Worm (Caenorhabditis elegans): ENCODE data around the gene str-116.

The str-116 gene

DNA sequence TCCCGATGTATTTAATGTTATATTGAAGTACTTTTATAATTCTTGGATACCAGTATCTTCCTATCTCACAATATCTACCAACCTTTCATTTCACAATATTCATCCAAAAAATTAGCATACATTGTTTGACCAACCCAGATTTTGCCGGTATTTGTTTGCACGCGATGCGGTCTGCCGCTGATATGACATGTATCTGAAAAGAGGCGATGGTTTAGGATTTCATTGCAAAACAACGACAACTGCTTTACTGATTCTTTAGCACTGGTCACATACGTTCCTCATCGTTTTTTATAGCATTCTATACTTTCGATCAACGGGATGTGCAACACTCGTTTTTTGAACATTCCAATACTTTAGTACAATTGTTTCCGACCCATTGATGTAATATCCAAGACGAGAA lies 18.9 kb upstream of the str-116 start, which contains the start of gene mam-4:
TSS of gene mam-4 (plus strand) at position 301 of the 400 bp plus-strand sequence.
- TF ChIP-seq lim-6 (tag; optimal IDR thresholded peaks at IDR 0.05): no peak
- no peak for TF ChIP-seq elt-4 (tag; optimal IDR thresholded peaks at IDR 0.05)
- no peak for TF ChIP-seq ets-4 (tag; optimal IDR thresholded peaks at IDR 0.05)
- TF ChIP-seq zip-5 (tag; optimal IDR thresholded peaks at IDR 0.05): no peak
- no peak for TF ChIP-seq pha-4 (tag; optimal IDR thresholded peaks at IDR 0.05)
- TF ChIP-seq ceh-22 (tag; optimal IDR thresholded peaks at IDR 0.05): no peak
- no peak for TF ChIP-seq ceh-14 (tag; optimal IDR thresholded peaks at IDR 0.05)
- TF ChIP-seq tbx-2 (tag; optimal IDR thresholded peaks at IDR 0.05): no peak
- no peak for TF ChIP-seq ahr-1 (tag; optimal IDR thresholded peaks at IDR 0.05)

- TF ChIP-seq unc-3 (GFP tag; conservative IDR thresholded peaks at IDR 0.05) (no peak), unc-3 (tag; optimal IDR thresholded peaks at IDR 0.05) (no peak), hlh-6 (tag; optimal IDR thresholded peaks at IDR 0.05) (no peak), ceh-24 (tag; optimal IDR thresholded peaks at IDR 0.05) (no peak), pha-4 (tag; optimal IDR thresholded peaks at IDR 0.05) (no peak), pax-1 (tag; optimal IDR thresholded peaks at IDR 0.05) (no peak), madf-2 (tag; optimal IDR thresholded peaks at IDR 0.05) (no peak), che-1 (tag; optimal IDR thresholded peaks at IDR 0.05) (no peak), ceh-48 (tag; optimal IDR thresholded peaks at IDR 0.05) (no peak), odd-2 (tag; optimal IDR thresholded peaks at IDR 0.05) (no peak)
These were observed 16.0 kb upstream of the str-116 start, which contains the start of gene T19B10.12 for ce11 chrV:11250735-11251134. Gene T19B10.12, plus strand, starts transcription at chrV:11251035.

DNA sequence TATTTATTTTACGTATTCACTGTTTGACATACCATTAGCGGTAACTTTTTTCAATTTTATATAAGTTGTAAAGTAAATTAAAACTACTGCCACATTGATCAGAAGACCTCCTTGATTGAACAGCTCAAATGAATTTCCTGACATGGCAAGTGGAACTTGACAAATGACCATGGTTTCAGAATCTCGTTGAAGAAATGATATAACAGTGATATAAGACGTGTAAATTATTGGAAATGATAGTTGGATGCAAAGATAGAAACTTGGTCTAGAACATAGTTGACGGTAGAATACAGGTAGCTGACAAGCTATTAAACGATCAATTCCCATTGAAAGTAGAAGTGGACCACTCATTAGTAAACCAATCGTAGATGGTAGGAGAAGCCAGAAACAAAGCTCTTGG lies 15.0 kb upstream of the str-116 start:
- no peak for TF ChIP-seq C08G9.2 (tag; optimal IDR thresholded peaks at IDR 0.05)
- no peak for TF ChIP-seq hlh-6 (tag; optimal IDR thresholded peaks at IDR 0.05)
- no peak for TF ChIP-seq sox-4 (tag; optimal IDR thresholded peaks at IDR 0.05)
- TF ChIP-seq pag-3 (tag; optimal IDR thresholded peaks at IDR 0.05; ENCODE audit: borderline replicate concordance): no peak
- no peak for TF ChIP-seq pha-4 (tag; optimal IDR thresholded peaks at IDR 0.05)
- no peak for TF ChIP-seq npax-4 (tag; optimal IDR thresholded peaks at IDR 0.05)
- no peak for TF ChIP-seq K02D7.2 (tag; optimal IDR thresholded peaks at IDR 0.05)
- no peak for TF ChIP-seq sdc-2 (tag; optimal IDR thresholded peaks at IDR 0.05)
- TF ChIP-seq lim-6 (tag; optimal IDR thresholded peaks at IDR 0.05): no peak
- no peak for TF ChIP-seq pax-1 (tag; optimal IDR thresholded peaks at IDR 0.05)
- TF ChIP-seq rnt-1 (tag; optimal IDR thresholded peaks at IDR 0.05): no peak
- no peak for TF ChIP-seq syd-9 (tag; optimal IDR thresholded peaks at IDR 0.05)
- TF ChIP-seq hlh-15 (tag; optimal IDR thresholded peaks at IDR 0.05): no peak

- TF ChIP-seq ceh-19 (GFP tag; optimal IDR thresholded peaks at IDR 0.05) (no peak), unc-86 (tag; optimal IDR thresholded peaks at IDR 0.05) (no peak), pax-1 (tag; optimal IDR thresholded peaks at IDR 0.05) (no peak), hlh-8 (tag; optimal IDR thresholded peaks at IDR 0.05) (no peak), hlh-13 (GFP tag; optimal IDR thresholded peaks at IDR 0.05) (no peak), ref-2 (tag; optimal IDR thresholded peaks at IDR 0.05) (no peak), C38D4.7 (GFP tag; optimal IDR thresholded peaks at IDR 0.05) (no peak), elt-4 (tag; optimal IDR thresholded peaks at IDR 0.05) (no peak)
These were observed 14.4 kb upstream of the str-116 start, which contains the start of gene srsx-33 for ce11 chrV:11252429-11252828. Gene srsx-33, minus strand, starts transcription at chrV:11252529.

DNA sequence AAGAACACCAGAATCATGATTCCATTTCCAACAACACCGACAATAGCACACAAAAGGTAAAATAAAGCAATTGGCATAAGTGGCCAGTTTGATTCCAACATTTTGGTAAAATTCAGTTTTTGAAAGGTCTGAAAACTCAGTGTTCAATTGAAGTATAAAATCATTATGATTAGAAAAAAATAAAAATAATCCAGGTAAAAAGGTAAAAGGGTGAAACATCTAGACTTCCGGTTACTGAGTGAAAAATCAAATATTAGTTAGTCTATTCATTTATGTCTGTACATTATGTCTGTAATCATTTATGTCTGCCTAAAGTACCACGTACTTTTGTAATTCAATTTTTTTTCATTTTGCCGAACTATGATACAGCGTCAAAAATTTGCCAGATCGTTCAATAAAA lies 11.8 kb upstream of the str-116 start, which contains the start of gene srsx-31:
TSS of gene srsx-31 (minus strand) at position 101 of the 400 bp plus-strand sequence.
- TF ChIP-seq hlh-6 (tag; optimal IDR thresholded peaks at IDR 0.05): no peak

DNA sequence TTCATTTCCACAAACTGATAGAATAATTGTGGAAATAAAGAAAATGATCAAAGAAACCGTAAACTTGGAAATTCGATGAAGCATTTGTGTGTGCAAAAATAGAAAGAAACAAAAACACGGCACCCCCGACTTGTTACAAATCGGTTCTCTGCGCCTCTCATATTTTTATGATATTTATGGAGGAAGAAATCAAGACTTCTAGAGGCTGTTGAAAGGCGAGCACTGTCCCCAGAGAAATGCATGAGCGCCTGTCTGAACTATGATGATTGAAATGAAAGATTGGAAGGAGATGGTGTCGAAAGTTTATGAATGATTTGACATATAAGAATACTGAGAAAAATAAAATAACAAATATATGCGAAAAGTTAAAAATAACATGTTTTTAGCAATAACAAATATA lies 7.9 kb upstream of the str-116 start, which contains the start of gene lgc-36:
TSS of gene lgc-36 (minus strand) at position 101 of the 400 bp plus-strand sequence.
- no peak for TF ChIP-seq madf-2 (tag; optimal IDR thresholded peaks at IDR 0.05)
- no peak for TF ChIP-seq ama-1 (optimal IDR thresholded peaks at IDR 0.05)
- no peak for TF ChIP-seq pha-4 (tag; optimal IDR thresholded peaks at IDR 0.05)
- no peak for TF ChIP-seq ceh-18 (tag; optimal IDR thresholded peaks at IDR 0.05)
- TF ChIP-seq che-1 (tag; optimal IDR thresholded peaks at IDR 0.05): no peak
- TF ChIP-seq nhr-11 (tag; optimal IDR thresholded peaks at IDR 0.05): no peak
- no peak for TF ChIP-seq syd-9 (tag; optimal IDR thresholded peaks at IDR 0.05)

Data from whole organism, late embryonic.